Worm (Caenorhabditis elegans) whole organism, L3 larva: ENCODE data around the gene sago-1.

Experiments
- ZK546.5 ChIP-seq: sonication (generic microtip); optimal IDR thresholded peaks from 2 replicates; lab custom pipeline; 2017; ENCODE audit warnings: missing biosample characterization, missing genetic modification characterization
- aly-2 ChIP-seq: fragments of 150-350 bp; optimal IDR thresholded peaks from 2 replicates; lab custom pipeline; 2014; ENCODE audit warnings: missing biosample characterization, missing genetic modification characterization
- ceh-16 ChIP-seq: sonication (generic microtip); optimal IDR thresholded peaks from 2 replicates; lab custom pipeline; 2017; ENCODE audit warnings: missing biosample characterization, missing genetic modification characterization
- ceh-28 ChIP-seq: fragments of 150-350 bp; optimal IDR thresholded peaks from 2 replicates; lab custom pipeline; 2014; ENCODE audit warnings: missing biosample characterization, missing genetic modification reagents, missing genetic modification characterization
- ceh-9 ChIP-seq: sonication (generic microtip); optimal IDR thresholded peaks from 2 replicates; lab custom pipeline; 2018; ENCODE audit warnings: missing biosample characterization, missing genetic modification characterization
- daf-12 ChIP-seq: fragments of 150-350 bp; optimal IDR thresholded peaks from 2 replicates; lab custom pipeline; 2014; ENCODE audit warnings: missing biosample characterization, missing genetic modification reagents, missing genetic modification characterization
- egl-5 ChIP-seq: fragments of 150-350 bp; optimal IDR thresholded peaks from 2 replicates; lab custom pipeline; 2017; ENCODE audit warnings: missing biosample characterization, missing genetic modification reagents, missing genetic modification characterization, inconsistent platforms
- elt-1 ChIP-seq: fragments of 150-350 bp; optimal IDR thresholded peaks from 2 replicates; lab custom pipeline; 2014; ENCODE audit warnings: missing biosample characterization, missing genetic modification characterization
- elt-3 ChIP-seq, 3 experiments: fragments of 150-350 bp in 1 of 3; sonication (generic microtip) in 2 of 3; optimal IDR thresholded peaks; 2 replicates in 2 of 3; 4 replicates in 1 of 3; lab custom pipeline; 2014 to 2017; ENCODE audit warnings: missing biosample characterization in 3 of 3, missing genetic modification characterization in 3 of 3
- eor-1 ChIP-seq, 2 experiments: fragments of 150-350 bp; optimal IDR thresholded peaks; 2 replicates each; lab custom pipeline; 2014 to 2018; ENCODE audit warnings: missing biosample characterization in 2 of 2, missing genetic modification characterization in 2 of 2
- fkh-10 ChIP-seq: sonication (generic microtip); optimal IDR thresholded peaks from 2 replicates; lab custom pipeline; 2017; ENCODE audit warnings: missing biosample characterization, missing genetic modification reagents, missing genetic modification characterization
- fos-1 ChIP-seq: fragments of 150-350 bp; optimal IDR thresholded peaks from 2 replicates; lab custom pipeline; 2014; ENCODE audit warnings: missing biosample characterization, missing genetic modification characterization
- lin-15B ChIP-seq: fragments of 150-350 bp; optimal IDR thresholded peaks from 2 replicates; lab custom pipeline; 2014; ENCODE audit warnings: missing biosample characterization, missing genetic modification characterization
- lin-39 ChIP-seq: fragments of 150-350 bp; optimal IDR thresholded peaks from 2 replicates; lab custom pipeline; 2018; ENCODE audit warnings: missing biosample characterization, missing genetic modification reagents, missing genetic modification characterization
- lsy-12 ChIP-seq: sonication (generic microtip); optimal IDR thresholded peaks from 2 replicates; lab custom pipeline; 2016; ENCODE audit warnings: mild to moderate bottlenecking, missing genetic modification characterization, missing compliant biosample characterization
- nfya-1 ChIP-seq: sonication (generic microtip); optimal IDR thresholded peaks from 2 replicates; lab custom pipeline; 2017; ENCODE audit warnings: missing genetic modification characterization, mild to moderate bottlenecking, missing compliant biosample characterization, antibody characterized with exemption, moderate library complexity; ENCODE audit not compliant: insufficient read depth
- nhr-11 ChIP-seq: fragments of 150-350 bp; optimal IDR thresholded peaks from 2 replicates; lab custom pipeline; 2014; ENCODE audit warnings: missing biosample characterization, missing genetic modification characterization
- nhr-23 ChIP-seq: fragments of 150-350 bp; optimal IDR thresholded peaks from 2 replicates; lab custom pipeline; 2014; ENCODE audit warnings: missing biosample characterization, missing genetic modification reagents, missing genetic modification characterization
- nhr-237 ChIP-seq: fragments of 150-350 bp; optimal IDR thresholded peaks from 2 replicates; lab custom pipeline; 2014; ENCODE audit warnings: missing biosample characterization, missing genetic modification characterization
- nhr-25 ChIP-seq: sonication (generic microtip); optimal IDR thresholded peaks from 2 replicates; lab custom pipeline; 2017; ENCODE audit warnings: missing biosample characterization, missing genetic modification characterization
- nhr-28 ChIP-seq: fragments of 150-350 bp; optimal IDR thresholded peaks from 2 replicates; lab custom pipeline; 2014; ENCODE audit warnings: missing biosample characterization, missing genetic modification characterization
- nhr-43 ChIP-seq: sonication (generic microtip); optimal IDR thresholded peaks from 2 replicates; lab custom pipeline; 2016; ENCODE audit warnings: mild to moderate bottlenecking, missing genetic modification characterization, missing compliant biosample characterization; ENCODE audit not compliant: poor library complexity, severe bottlenecking
- nhr-76 ChIP-seq: fragments of 150-350 bp; sonication (generic microtip); optimal IDR thresholded peaks from 5 replicates; lab custom pipeline; 2014; ENCODE audit warnings: missing biosample characterization, missing genetic modification characterization
- nhr-77 ChIP-seq: fragments of 150-350 bp; optimal IDR thresholded peaks from 2 replicates; lab custom pipeline; 2014; ENCODE audit warnings: missing biosample characterization, missing genetic modification characterization
- pha-4 ChIP-seq: fragments of 150-350 bp; optimal IDR thresholded peaks from 2 replicates; lab custom pipeline; 2014; ENCODE audit warnings: missing biosample characterization, missing genetic modification reagents, missing genetic modification characterization
- pqm-1 ChIP-seq: fragments of 150-350 bp; optimal IDR thresholded peaks from 2 replicates; lab custom pipeline; 2017; ENCODE audit warnings: missing biosample characterization, missing genetic modification characterization, inconsistent platforms
- sea-2 ChIP-seq: fragments of 150-350 bp; sonication (generic microtip); optimal IDR thresholded peaks from 4 replicates; lab custom pipeline; 2014; ENCODE audit warnings: missing biosample characterization, missing genetic modification reagents, missing genetic modification characterization
- snpc-4 ChIP-seq: fragments of 150-350 bp; optimal IDR thresholded peaks from 2 replicates; lab custom pipeline; 2014; ENCODE audit warnings: missing biosample characterization, missing genetic modification characterization
- tbx-2 ChIP-seq: sonication (generic microtip); optimal IDR thresholded peaks from 2 replicates; lab custom pipeline; 2016; ENCODE audit warnings: mild to moderate bottlenecking, missing genetic modification characterization, missing compliant biosample characterization
- unc-39 ChIP-seq: sonication (generic microtip); optimal IDR thresholded peaks from 4 replicates; lab custom pipeline; 2017; ENCODE audit warnings: missing biosample characterization, missing genetic modification characterization
- unc-62 ChIP-seq: fragments of 150-350 bp; sonication (generic microtip); optimal IDR thresholded peaks from 4 replicates; lab custom pipeline; 2014; ENCODE audit warnings: missing biosample characterization, missing genetic modification reagents, missing genetic modification characterization
- ztf-11 ChIP-seq: fragments of 150-350 bp; optimal IDR thresholded peaks from 2 replicates; lab custom pipeline; 2014; ENCODE audit warnings: missing biosample characterization, missing genetic modification characterization
- ztf-4 ChIP-seq: fragments of 150-350 bp; optimal IDR thresholded peaks from 2 replicates; lab custom pipeline; 2014; ENCODE audit warnings: missing biosample characterization, missing genetic modification characterization

Gene sago-1

ce11 chrV:6351122-6351521 is 47.6 kb downstream of the sago-1 start:
- no peak for TF ChIP-seq fos-1 (tag; lab: Kevin White, UChicago)
- TF ChIP-seq nhr-11 (tag; lab: Kevin White, UChicago): no peak
- TF ChIP-seq unc-62 (GFP tag; lab: Kevin White, UChicago): peak; percentile 14
- TF ChIP-seq elt-3 (tag; optimal IDR thresholded peaks at IDR 0.05; lab: Kevin White, UChicago): no peak
- TF ChIP-seq nhr-43: no peak
- TF ChIP-seq pqm-1 (tag; lab: Kevin White, UChicago): no peak
- TF ChIP-seq ceh-9 (tag; lab: Kevin White, UChicago): no peak
- no peak for TF ChIP-seq ceh-16 (tag; lab: Kevin White, UChicago)
- no peak for TF ChIP-seq pha-4
- no peak for TF ChIP-seq ceh-28
- TF ChIP-seq lin-39 (tag; lab: Kevin White, UChicago): no peak
- TF ChIP-seq nhr-28 (tag; lab: Kevin White, UChicago): no peak
- peak; percentile 90 for TF ChIP-seq nhr-25 (tag; lab: Kevin White, UChicago)
- no peak for TF ChIP-seq nhr-76 (tag; lab: Kevin White, UChicago)
- no peak for TF ChIP-seq nhr-77 (tag; lab: Kevin White, UChicago)
- peak; percentile 60 for TF ChIP-seq nhr-23 (tag; lab: Kevin White, UChicago)
- TF ChIP-seq daf-12 (tag; lab: Kevin White, UChicago): no peak
- TF ChIP-seq nfya-1: peak; percentile 9
- no peak for TF ChIP-seq ztf-11 (tag; lab: Kevin White, UChicago)
- TF ChIP-seq fkh-10: no peak
- no peak for TF ChIP-seq nhr-237 (tag; lab: Kevin White, UChicago)
- TF ChIP-seq sea-2: no peak
- TF ChIP-seq lin-15B (tag; lab: Kevin White, UChicago): no peak
- TF ChIP-seq lsy-12 (tag; lab: Kevin White, UChicago): no peak
- TF ChIP-seq, all 47 proteins: peak for 4

- TF ChIP-seq unc-39 (tag; lab: Kevin White, UChicago) (no peak), fos-1 (tag; lab: Kevin White, UChicago) (no peak), nfya-1 (peak; percentile 32), sea-2 (no peak), eor-1 (tag; optimal IDR thresholded peaks at IDR 0.05; lab: Kevin White, UChicago) (no peak), elt-3 (tag; optimal IDR thresholded peaks at IDR 0.05; lab: Kevin White, UChicago) (peak in 1 of 3 experiments; percentile 2), ceh-9 (tag; lab: Kevin White, UChicago) (no peak), nhr-76 (tag; lab: Kevin White, UChicago) (no peak), elt-1 (tag; lab: Kevin White, UChicago) (peak; percentile 50), ceh-28 (no peak), nhr-43 (peak; percentile 35), lin-15B (tag; lab: Kevin White, UChicago) (no peak), nhr-25 (tag; lab: Kevin White, UChicago) (peak; percentile 82), nhr-23 (tag; lab: Kevin White, UChicago) (peak; percentile 41), ztf-4 (no peak), nhr-77 (tag; lab: Kevin White, UChicago) (no peak), aly-2 (tag; lab: Kevin White, UChicago) (no peak), tbx-2 (tag; lab: Kevin White, UChicago) (no peak), pqm-1 (tag; lab: Kevin White, UChicago) (no peak), egl-5 (tag; lab: Kevin White, UChicago) (no peak), daf-12 (tag; lab: Kevin White, UChicago) (no peak)
Observed at ce11 chrV:6352350-6352749, 48.8 kb downstream of the sago-1 start.

- TF ChIP-seq pqm-1 (tag; lab: Kevin White, UChicago): no peak
- TF ChIP-seq nhr-25 (tag; lab: Kevin White, UChicago): peak; percentile 79
- TF ChIP-seq elt-1 (tag; lab: Kevin White, UChicago): peak; percentile 4
Observed at ce11 chrV:6353182-6353780, 49.7 kb downstream of the sago-1 start.

- TF ChIP-seq elt-3 (tag; optimal IDR thresholded peaks at IDR 0.05; lab: Kevin White, UChicago) (peak in 1 of 3 experiments; percentile 28), pha-4 (no peak), daf-12 (tag; lab: Kevin White, UChicago) (no peak), nhr-43 (peak; percentile 95), nhr-23 (tag; lab: Kevin White, UChicago) (peak; percentile 76), ZK546.5 (no peak), fkh-10 (no peak), tbx-2 (tag; lab: Kevin White, UChicago) (peak; percentile 51), nfya-1 (peak; percentile 37), nhr-25 (tag; lab: Kevin White, UChicago) (peak; percentile 96), snpc-4 (tag; lab: Kevin White, UChicago) (no peak)
Observed at ce11 chrV:6354202-6354601, 50.6 kb downstream of the sago-1 start.
